Fruit fly (Drosophila melanogaster) whole organism, embryonic: ENCODE data around the gene Rtc1.

ENCODE experiments used
- Atf6 ChIP-seq: fragments of 200-800 bp; sonication (Bioruptor generic); IDR thresholded peaks from 2 replicates; pipeline ENCODE4 v1.3.6; 2022; ENCODE audit warnings: missing biosample characterization, missing genetic modification characterization
- BEAF-32 ChIP-seq: fragments of 200-800 bp; sonication (Bioruptor generic); optimal IDR thresholded peaks from 3 replicates; lab custom pipeline; 2017; ENCODE audit warnings: missing biosample characterization, missing genetic modification characterization, mild to moderate bottlenecking, moderate library complexity, missing genetic modification reagents
- CG10209 ChIP-seq: fragments of 200-800 bp; sonication (Bioruptor generic); optimal IDR thresholded peaks from 3 replicates; lab custom pipeline; 2017; ENCODE audit warnings: missing biosample characterization, mild to moderate bottlenecking, missing genetic modification characterization, missing genetic modification reagents
- CG10431 ChIP-seq: fragments of 200-800 bp; sonication (Bioruptor generic); optimal IDR thresholded peaks from 3 replicates; lab custom pipeline; 2018; ENCODE audit warnings: missing biosample characterization, mild to moderate bottlenecking, missing genetic modification characterization
- CG12744 ChIP-seq: fragments of 200-800 bp; sonication (Bioruptor generic); optimal IDR thresholded peaks from 2 replicates; lab custom pipeline; 2016; ENCODE audit warnings: missing biosample characterization, missing genetic modification characterization
- CG14860 ChIP-seq: fragments of 200-800 bp; sonication (Bioruptor generic); IDR thresholded peaks from 3 replicates; pipeline ENCODE4 v1.3.6; 2022; ENCODE audit warnings: missing biosample characterization, missing genetic modification characterization; ENCODE audit not compliant: partially characterized antibody
- CG17612 ChIP-seq: fragments of 200-800 bp; sonication (Bioruptor generic); IDR thresholded peaks from 2 replicates; pipeline ENCODE4 v1.3.6; 2022; ENCODE audit warnings: missing biosample characterization, missing genetic modification characterization
- CG18262 ChIP-seq: fragments of 200-800 bp; optimal IDR thresholded peaks from 3 replicates; lab custom pipeline; 2019; ENCODE audit warnings: missing biosample characterization, mild to moderate bottlenecking, missing genetic modification characterization, moderate library complexity
- CG2120 ChIP-seq: fragments of 200-800 bp; sonication (Bioruptor generic); optimal IDR thresholded peaks from 3 replicates; lab custom pipeline; 2016; ENCODE audit warnings: missing biosample characterization, missing genetic modification characterization
- CG3163 ChIP-seq: fragments of 200-800 bp; sonication (Bioruptor generic); optimal IDR thresholded peaks from 3 replicates; lab custom pipeline; 2016; ENCODE audit warnings: missing biosample characterization, missing genetic modification characterization
- CG4282 ChIP-seq: fragments of 200-800 bp; sonication (Bioruptor generic); optimal IDR thresholded peaks from 2 replicates; lab custom pipeline; 2016; ENCODE audit warnings: missing biosample characterization, missing genetic modification characterization
- CG4617 ChIP-seq: fragments of 200-800 bp; sonication (Bioruptor generic); optimal IDR thresholded peaks from 3 replicates; lab custom pipeline; 2016; ENCODE audit warnings: missing biosample characterization, missing genetic modification characterization, borderline replicate concordance
- CG7839 ChIP-seq: fragments of 200-800 bp; sonication (Bioruptor generic); optimal IDR thresholded peaks from 3 replicates; lab custom pipeline; 2018; ENCODE audit warnings: missing biosample characterization, mild to moderate bottlenecking, missing genetic modification characterization, moderate library complexity
- CoRest ChIP-seq: fragments of 200-800 bp; sonication (Bioruptor generic); optimal IDR thresholded peaks from 3 replicates; lab custom pipeline; 2018; ENCODE audit warnings: missing biosample characterization, mild to moderate bottlenecking, missing genetic modification characterization, moderate library complexity
- D19B ChIP-seq: fragments of 200-800 bp; sonication (Bioruptor generic); optimal IDR thresholded peaks from 2 replicates; lab custom pipeline; 2017; ENCODE audit warnings: missing biosample characterization, mild to moderate bottlenecking, missing genetic modification characterization
- Dll ChIP-seq: fragments of 200-800 bp; sonication (Bioruptor generic); IDR thresholded peaks from 4 replicates; pipeline ENCODE4 v1.3.6; 2022; ENCODE audit warnings: missing biosample characterization, missing genetic modification characterization; ENCODE audit not compliant: partially characterized antibody
- Drgx ChIP-seq: fragments of 200-800 bp; sonication (Bioruptor generic); IDR thresholded peaks from 2 replicates; pipeline ENCODE4 v1.3.6; 2022; ENCODE audit warnings: missing biosample characterization, missing genetic modification characterization
- Fer1 ChIP-seq: fragments of 200-800 bp; sonication (Bioruptor generic); optimal IDR thresholded peaks from 2 replicates; lab custom pipeline; 2017; ENCODE audit warnings: missing biosample characterization, mild to moderate bottlenecking, missing genetic modification characterization
- Fer3 ChIP-seq: fragments of 200-800 bp; sonication (Bioruptor generic); optimal IDR thresholded peaks from 2 replicates; lab custom pipeline; 2018; ENCODE audit warnings: missing biosample characterization, mild to moderate bottlenecking, missing genetic modification characterization, moderate library complexity
- GATAe ChIP-seq: fragments of 200-800 bp; sonication (Bioruptor generic); conservative IDR thresholded peaks from 2 replicates; pipeline ENCODE4 v1.3.6; 2022; ENCODE audit warnings: missing biosample characterization, missing genetic modification characterization
- Gug ChIP-seq: fragments of 200-800 bp; sonication (Bioruptor generic); IDR thresholded peaks from 4 replicates; pipeline ENCODE4 v1.3.6; 2022; ENCODE audit warnings: missing biosample characterization, missing genetic modification characterization
- H15 ChIP-seq: fragments of 200-800 bp; sonication (Bioruptor generic); IDR thresholded peaks from 3 replicates; pipeline ENCODE4 v1.3.6; 2022; ENCODE audit warnings: missing biosample characterization, missing genetic modification characterization
- NC2α ChIP-seq: fragments of 200-800 bp; sonication (Bioruptor generic); optimal IDR thresholded peaks from 2 replicates; lab custom pipeline; 2016; ENCODE audit warnings: missing biosample characterization, missing genetic modification characterization
- NfI ChIP-seq: fragments of 200-800 bp; sonication (Bioruptor generic); optimal IDR thresholded peaks from 3 replicates; lab custom pipeline; 2018; ENCODE audit warnings: missing biosample characterization, mild to moderate bottlenecking, missing genetic modification characterization, moderate library complexity
- Oli ChIP-seq: fragments of 200-800 bp; sonication (Bioruptor generic); optimal IDR thresholded peaks from 2 replicates; lab custom pipeline; 2018; ENCODE audit warnings: missing biosample characterization, mild to moderate bottlenecking, missing genetic modification characterization, moderate library complexity
- PHDP ChIP-seq: fragments of 200-800 bp; sonication (Bioruptor generic); optimal IDR thresholded peaks from 3 replicates; lab custom pipeline; 2018; ENCODE audit warnings: missing biosample characterization, mild to moderate bottlenecking, missing genetic modification characterization, moderate library complexity
- YL-1 ChIP-seq: fragments of 200-800 bp; sonication (Bioruptor generic); optimal IDR thresholded peaks from 3 replicates; lab custom pipeline; 2017; ENCODE audit warnings: missing biosample characterization, mild to moderate bottlenecking, missing genetic modification characterization
- ato ChIP-seq: fragments of 200-800 bp; sonication (Bioruptor generic); IDR thresholded peaks from 2 replicates; pipeline ENCODE4 v1.3.6; 2022; ENCODE audit warnings: missing biosample characterization, missing genetic modification characterization; ENCODE audit not compliant: partially characterized antibody
- bab2 ChIP-seq: fragments of 200-800 bp; sonication (Bioruptor generic); optimal IDR thresholded peaks from 2 replicates; lab custom pipeline; 2016; ENCODE audit warnings: missing biosample characterization, missing genetic modification characterization
- cwo ChIP-seq: fragments of 200-800 bp; sonication (Bioruptor generic); optimal IDR thresholded peaks from 3 replicates; lab custom pipeline; 2017; ENCODE audit warnings: missing biosample characterization, missing genetic modification characterization, mild to moderate bottlenecking, moderate library complexity, missing genetic modification reagents
- ems ChIP-seq: fragments of 200-800 bp; sonication (Bioruptor generic); optimal IDR thresholded peaks from 3 replicates; lab custom pipeline; 2016; ENCODE audit warnings: missing biosample characterization, missing genetic modification characterization
- en ChIP-seq: fragments of 200-800 bp; sonication (Bioruptor generic); optimal IDR thresholded peaks from 2 replicates; lab custom pipeline; 2016; ENCODE audit warnings: missing biosample characterization, missing genetic modification characterization
- eyg ChIP-seq: fragments of 200-800 bp; sonication (Bioruptor generic); optimal IDR thresholded peaks from 3 replicates; lab custom pipeline; 2016; ENCODE audit warnings: missing biosample characterization, missing genetic modification characterization
- grau ChIP-seq: fragments of 200-800 bp; optimal IDR thresholded peaks from 3 replicates; lab custom pipeline; 2019; ENCODE audit warnings: missing biosample characterization, mild to moderate bottlenecking, missing genetic modification characterization, moderate library complexity
- her ChIP-seq: fragments of 200-800 bp; sonication (Bioruptor generic); optimal IDR thresholded peaks from 2 replicates; lab custom pipeline; 2016; ENCODE audit warnings: missing biosample characterization, missing genetic modification characterization
- knrl ChIP-seq: fragments of 200-800 bp; sonication (Bioruptor generic); IDR thresholded peaks from 3 replicates; pipeline ENCODE4 v1.3.6; 2022; ENCODE audit warnings: missing biosample characterization, missing genetic modification characterization; ENCODE audit not compliant: partially characterized antibody
- mld ChIP-seq: fragments of 200-800 bp; sonication (Bioruptor generic); IDR thresholded peaks from 3 replicates; pipeline ENCODE4 v1.3.6; 2022; ENCODE audit warnings: missing biosample characterization, missing genetic modification characterization; ENCODE audit not compliant: partially characterized antibody
- nerfin-2 ChIP-seq: fragments of 200-800 bp; sonication (Bioruptor generic); IDR thresholded peaks from 2 replicates; pipeline ENCODE4 v1.3.6; 2022; ENCODE audit warnings: missing biosample characterization, missing genetic modification characterization; ENCODE audit not compliant: partially characterized antibody
- nom ChIP-seq: fragments of 200-800 bp; sonication (Bioruptor generic); optimal IDR thresholded peaks from 2 replicates; lab custom pipeline; 2017; ENCODE audit warnings: missing biosample characterization, missing genetic modification characterization, mild to moderate bottlenecking, moderate library complexity, missing genetic modification reagents
- p53 ChIP-seq: fragments of 200-800 bp; sonication (Bioruptor generic); optimal IDR thresholded peaks from 2 replicates; lab custom pipeline; 2016; ENCODE audit warnings: missing biosample characterization, missing genetic modification characterization
- phol ChIP-seq: fragments of 200-800 bp; sonication (Bioruptor generic); optimal IDR thresholded peaks from 3 replicates; lab custom pipeline; 2018; ENCODE audit warnings: missing biosample characterization, mild to moderate bottlenecking, missing genetic modification characterization, moderate library complexity
- pita ChIP-seq: fragments of 200-800 bp; sonication (Bioruptor generic); optimal IDR thresholded peaks from 2 replicates; lab custom pipeline; 2017; ENCODE audit warnings: missing biosample characterization, mild to moderate bottlenecking, missing genetic modification characterization
- repo ChIP-seq: fragments of 200-800 bp; sonication (Bioruptor generic); optimal IDR thresholded peaks from 2 replicates; lab custom pipeline; 2016; ENCODE audit warnings: missing biosample characterization, missing genetic modification characterization
- row ChIP-seq: fragments of 200-800 bp; sonication (Bioruptor generic); IDR thresholded peaks from 3 replicates; pipeline ENCODE4 v1.3.6; 2022; ENCODE audit warnings: missing biosample characterization, missing genetic modification characterization
- sens ChIP-seq: fragments of 200-800 bp; sonication (Bioruptor generic); peaks from one replicate; lab custom pipeline; 2016; ENCODE audit warnings: missing biosample characterization, missing genetic modification characterization
- slbo ChIP-seq: fragments of 200-800 bp; sonication (Bioruptor generic); IDR thresholded peaks from 2 replicates; pipeline ENCODE4 v1.3.6; 2022; ENCODE audit warnings: missing biosample characterization, missing genetic modification characterization
- sna ChIP-seq: fragments of 200-800 bp; sonication (Bioruptor generic); IDR thresholded peaks from 2 replicates; pipeline ENCODE4 v1.3.6; 2022; ENCODE audit warnings: missing biosample characterization, missing genetic modification characterization; ENCODE audit not compliant: partially characterized antibody
- tgo ChIP-seq: fragments of 200-800 bp; sonication (Bioruptor generic); IDR thresholded peaks from 3 replicates; pipeline ENCODE4 v1.3.6; 2022; ENCODE audit warnings: missing biosample characterization, missing genetic modification characterization

Gene Rtc1

DNA sequence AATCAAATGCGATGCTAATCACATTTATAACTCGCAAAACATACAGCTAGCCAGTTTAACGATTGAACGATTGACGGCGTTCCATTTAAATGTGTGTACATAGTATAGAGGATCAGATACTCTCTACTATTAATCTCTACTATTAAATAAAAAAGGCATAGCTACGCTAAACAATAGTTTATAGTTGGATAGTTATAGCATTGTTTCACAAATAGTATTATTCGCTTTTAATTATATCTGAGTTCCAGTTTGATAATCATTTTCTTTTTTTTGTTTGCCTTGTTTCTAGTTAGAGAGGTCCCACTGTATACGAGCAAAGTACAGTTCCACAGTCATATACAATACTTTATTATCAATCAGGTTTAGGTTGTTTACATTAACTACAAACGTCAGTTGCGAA is 22.7 kb downstream of the Rtc1 start (continued):
- TF ChIP-seq grau (tag; lab: Kevin White, UChicago) = peak; percentile 82
- no peak for TF ChIP-seq CG10209 (GFP tag; lab: Kevin White, UChicago)
- no peak for TF ChIP-seq CG12744
- peak; percentile 7 for TF ChIP-seq D19B (GFP tag; lab: Kevin White, UChicago)
- TF ChIP-seq ems (GFP tag; lab: Kevin White, UChicago) = no peak
- TF ChIP-seq CG4282 (GFP tag; lab: Kevin White, UChicago) = no peak
- TF ChIP-seq H15 (GFP tag; lab: Robert Waterston, UW) = no peak
- TF ChIP-seq Atf6 (GFP tag; lab: Robert Waterston, UW) = peak; percentile 12; the same call in 1 of the 2 replicates
- 0 out of 2 replicates have a peak, but pooled peaks have one; percentile 29 for TF ChIP-seq Drgx (GFP tag; lab: Robert Waterston, UW)
- no peak for TF ChIP-seq CG3163 (GFP tag; lab: Kevin White, UChicago)
- TF ChIP-seq bab2 (GFP tag; lab: Kevin White, UChicago) = no peak
- peak; percentile 63 for TF ChIP-seq nom (GFP tag; lab: Kevin White, UChicago)
- no peak for TF ChIP-seq CG17612
- peak; percentile 8 for TF ChIP-seq PHDP
- no peak for TF ChIP-seq tgo
- TF ChIP-seq sens (GFP tag; lab: Kevin White, UChicago) = peak; percentile 46
- TF ChIP-seq Gug (GFP tag; lab: Robert Waterston, UW) = no peak
- TF ChIP-seq cwo (GFP tag; lab: Kevin White, UChicago) = peak; percentile 5
- no peak for TF ChIP-seq CG10431 (GFP tag; lab: Kevin White, UChicago)
- TF ChIP-seq BEAF-32 = no peak

DNA sequence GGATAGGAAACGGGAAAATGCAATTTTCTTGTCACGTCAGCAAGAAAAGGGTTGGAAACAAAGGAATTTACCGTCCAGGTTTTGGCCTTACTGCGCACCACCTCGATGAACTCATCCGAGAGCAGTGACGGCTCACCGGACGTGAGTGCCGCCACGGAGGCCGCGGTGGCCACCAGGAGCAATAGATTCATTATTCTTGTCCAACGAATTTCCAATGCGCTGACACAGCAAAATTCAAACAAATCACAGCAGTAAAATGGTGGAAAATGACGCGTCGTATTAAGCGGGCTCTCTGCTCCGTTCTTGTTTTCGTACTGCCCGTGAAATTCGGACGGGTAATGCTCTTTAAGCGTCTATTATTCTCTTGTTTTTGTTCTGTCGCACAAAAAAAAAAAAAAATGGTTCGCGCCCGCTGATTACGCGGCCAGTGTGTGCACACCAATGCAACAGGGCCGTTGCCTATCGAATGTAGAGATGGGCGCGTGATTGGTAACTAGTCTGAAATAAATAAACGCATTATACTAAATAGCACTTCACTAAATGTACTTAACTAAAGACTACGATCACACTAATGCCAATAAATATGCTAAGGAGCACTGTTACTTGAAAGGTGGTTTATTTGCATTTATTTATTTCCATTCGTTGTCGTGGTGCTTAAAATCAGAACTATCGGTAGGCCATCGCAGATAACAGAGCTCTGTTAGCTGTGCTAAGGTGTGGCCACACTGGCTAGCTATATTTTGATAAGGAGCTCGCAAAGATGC is 24.9 kb downstream of the Rtc1 start, which contains the start of the genes CtsB and amrt:
CtsB (minus strand) TSS at position 432 of the 764 bp plus-strand sequence.
amrt (plus strand) TSS at position 721 of the 764 bp plus-strand sequence.
- TF ChIP-seq repo (GFP tag; lab: Kevin White, UChicago) (peak; percentile 29), YL-1 (GFP tag; lab: Kevin White, UChicago) (peak; percentile 51), p53 (GFP tag; lab: Kevin White, UChicago) (peak; percentile 34), ato (GFP tag; lab: Robert Waterston, UW) (peak; percentile 40; the same call in 1 of the 2 replicates), Fer3 (tag; lab: Kevin White, UChicago) (peak; percentile 26), CG2120 (GFP tag; lab: Kevin White, UChicago) (peak; percentile 68), Oli (tag; lab: Kevin White, UChicago) (peak; percentile 12), CG3163 (GFP tag; lab: Kevin White, UChicago) (peak; percentile 88), GATAe (GFP tag; lab: Robert Waterston, UW) (peak; percentile 61; the same call in 1 of the 2 replicates), en (GFP tag; lab: Kevin White, UChicago) (no peak), Fer1 (GFP tag; lab: Kevin White, UChicago) (peak; percentile 60), Dll (GFP tag; lab: Robert Waterston, UW) (peak; percentile 88), NC2α (GFP tag; lab: Kevin White, UChicago) (no peak), CG14860 (peak; percentile 75), mld (GFP tag; lab: Robert Waterston, UW) (0 out of 3 replicates have a peak, but pooled peaks have one; percentile 43), knrl (GFP tag; lab: Robert Waterston, UW) (peak; percentile 92; the same call in 2 of the 3 replicates), her (GFP tag; lab: Kevin White, UChicago) (peak; percentile 37), row (peak; percentile 94), CG18262 (tag; lab: Kevin White, UChicago) (peak; percentile 29), eyg (GFP tag; lab: Kevin White, UChicago) (peak; percentile 54), CoRest (tag; lab: Kevin White, UChicago) (peak; percentile 65), sna (peak; percentile 76), NfI (GFP tag; lab: Kevin White, UChicago) (peak; percentile 44), CG7839 (tag; lab: Kevin White, UChicago) (peak; percentile 42), CG4617 (GFP tag; lab: Kevin White, UChicago) (peak; percentile 55), slbo (GFP tag; lab: Robert Waterston, UW) (peak; percentile 68), nerfin-2 (GFP tag; lab: Robert Waterston, UW) (peak; percentile 58; the same call in 1 of the 2 replicates), phol (tag; lab: Kevin White, UChicago) (peak; percentile 86), pita (GFP tag; lab: Kevin White, UChicago) (no peak)
